Worm (Caenorhabditis elegans): ENCODE measurements around the gene C26E1.1.

ce11 chrV:13345867-13346328 lies 48.6 kb downstream of the C26E1.1 start, which contains the start of gene twk-43:
- no peak for TF ChIP-seq nhr-11 (tag; optimal IDR thresholded peaks at IDR 0.05)
- no peak for TF ChIP-seq zag-1 (tag; optimal IDR thresholded peaks at IDR 0.05)

Measured in whole organism, L3 larva.